Fruit fly (Drosophila melanogaster) whole organism, embryonic: Measurements from ENCODE around the gene Ccp84Ad.
A peak's percentile ranks its signal among the peaks of the same experiment; 100 is the strongest.

ENCODE experiments used
- Atf3 ChIP-seq: fragments of 200-800 bp; sonication (Bioruptor generic); optimal IDR thresholded peaks from 3 replicates; lab custom pipeline; 2016; ENCODE audit warnings: missing biosample characterization, missing genetic modification characterization
- CG10267 ChIP-seq: fragments of 200-800 bp; sonication (Bioruptor generic); optimal IDR thresholded peaks from 2 replicates; lab custom pipeline; 2018; ENCODE audit warnings: missing biosample characterization, mild to moderate bottlenecking, missing genetic modification characterization, moderate library complexity
- CG10979 ChIP-seq: fragments of 200-800 bp; sonication (Bioruptor generic); optimal IDR thresholded peaks from 2 replicates; lab custom pipeline; 2018; ENCODE audit warnings: missing biosample characterization, mild to moderate bottlenecking, missing genetic modification characterization, moderate library complexity
- CG11398 ChIP-seq: fragments of 200-800 bp; sonication (Bioruptor generic); optimal IDR thresholded peaks from 2 replicates; lab custom pipeline; 2016; ENCODE audit warnings: missing biosample characterization, missing genetic modification characterization
- CG11723 ChIP-seq: fragments of 200-800 bp; sonication (Bioruptor generic); optimal IDR thresholded peaks from 2 replicates; lab custom pipeline; 2017; ENCODE audit warnings: missing biosample characterization, mild to moderate bottlenecking, missing genetic modification characterization
- CG12219 ChIP-seq: fragments of 200-800 bp; sonication (Bioruptor generic); optimal IDR thresholded peaks from 3 replicates; lab custom pipeline; 2018; ENCODE audit warnings: missing biosample characterization, mild to moderate bottlenecking, missing genetic modification characterization
- CG12659 ChIP-seq: fragments of 200-800 bp; sonication (Bioruptor generic); optimal IDR thresholded peaks from 3 replicates; lab custom pipeline; 2017; ENCODE audit warnings: mild to moderate bottlenecking, missing biosample characterization, missing genetic modification reagents, missing genetic modification characterization
- CG14441 ChIP-seq: fragments of 200-800 bp; sonication (Bioruptor generic); IDR thresholded peaks from 2 replicates; pipeline ENCODE4 v1.3.6; 2022; ENCODE audit warnings: missing biosample characterization, missing genetic modification characterization
- CG14667 ChIP-seq: fragments of 200-800 bp; sonication (Bioruptor generic); IDR thresholded peaks from 2 replicates; pipeline ENCODE4 v1.3.6; 2022; ENCODE audit warnings: missing biosample characterization, missing genetic modification characterization
- CG15514 ChIP-seq: fragments of 200-800 bp; sonication (Bioruptor generic); optimal IDR thresholded peaks from 3 replicates; lab custom pipeline; 2017; ENCODE audit warnings: missing biosample characterization, missing genetic modification characterization, mild to moderate bottlenecking, moderate library complexity, missing genetic modification reagents
- CG17186 ChIP-seq: fragments of 200-800 bp; sonication (Bioruptor generic); optimal IDR thresholded peaks from 3 replicates; lab custom pipeline; 2017; ENCODE audit warnings: missing biosample characterization, missing genetic modification reagents, missing genetic modification characterization
- CG18011 ChIP-seq: fragments of 200-800 bp; sonication (Bioruptor generic); optimal IDR thresholded peaks from 2 replicates; lab custom pipeline; 2017; ENCODE audit warnings: missing biosample characterization, missing genetic modification characterization, mild to moderate bottlenecking, moderate library complexity, missing genotype
- CG18599 ChIP-seq: fragments of 200-800 bp; sonication (Bioruptor generic); optimal IDR thresholded peaks from 3 replicates; lab custom pipeline; 2017; ENCODE audit warnings: missing biosample characterization, missing genetic modification characterization, mild to moderate bottlenecking, moderate library complexity, missing genetic modification reagents
- CG3281 ChIP-seq: fragments of 200-800 bp; sonication (Bioruptor generic); optimal IDR thresholded peaks from 3 replicates; lab custom pipeline; 2017; ENCODE audit warnings: missing biosample characterization, mild to moderate bottlenecking, missing genetic modification characterization
- CG3847 ChIP-seq: fragments of 200-800 bp; sonication (Bioruptor generic); IDR thresholded peaks from 2 replicates; pipeline ENCODE4 v1.3.6; 2022; ENCODE audit warnings: missing biosample characterization, missing genetic modification characterization
- CG4360 ChIP-seq: fragments of 200-800 bp; sonication (Bioruptor generic); IDR thresholded peaks from 2 replicates; pipeline ENCODE4 v1.3.6; 2022; ENCODE audit warnings: missing biosample characterization, missing genetic modification characterization
- CG4424 ChIP-seq: fragments of 200-800 bp; sonication (Bioruptor generic); optimal IDR thresholded peaks from 3 replicates; lab custom pipeline; 2016; ENCODE audit warnings: missing biosample characterization, missing genetic modification characterization
- CG5180 ChIP-seq: fragments of 200-800 bp; sonication (Bioruptor generic); optimal IDR thresholded peaks from 3 replicates; lab custom pipeline; 2017; ENCODE audit warnings: missing biosample characterization, missing genetic modification characterization, mild to moderate bottlenecking, moderate library complexity, missing genetic modification reagents
- CG5245 ChIP-seq: fragments of 200-800 bp; sonication (Bioruptor generic); optimal IDR thresholded peaks from 3 replicates; lab custom pipeline; 2016; ENCODE audit warnings: missing biosample characterization, missing genetic modification characterization
- CG7271 ChIP-seq: fragments of 200-800 bp; sonication (Bioruptor generic); optimal IDR thresholded peaks from 2 replicates; lab custom pipeline; 2018; ENCODE audit warnings: missing biosample characterization, mild to moderate bottlenecking, missing genetic modification characterization, moderate library complexity
- CG7928 ChIP-seq: fragments of 200-800 bp; sonication (Bioruptor generic); optimal IDR thresholded peaks from 2 replicates; lab custom pipeline; 2017; ENCODE audit warnings: missing biosample characterization, mild to moderate bottlenecking, missing genetic modification characterization
- CG7987 ChIP-seq: fragments of 200-800 bp; sonication (Bioruptor generic); optimal IDR thresholded peaks from 2 replicates; lab custom pipeline; 2018; ENCODE audit warnings: missing biosample characterization, mild to moderate bottlenecking, missing genetic modification characterization, moderate library complexity
- CG8281 ChIP-seq: fragments of 200-800 bp; sonication (Bioruptor generic); optimal IDR thresholded peaks from 2 replicates; lab custom pipeline; 2018; ENCODE audit warnings: missing biosample characterization, mild to moderate bottlenecking, missing genetic modification characterization, moderate library complexity
- CG9215 ChIP-seq: fragments of 200-800 bp; sonication (Bioruptor generic); IDR thresholded peaks from 2 replicates; pipeline ENCODE4 v1.3.6; 2022; ENCODE audit warnings: missing biosample characterization, missing genetic modification characterization
- CG9437 ChIP-seq: fragments of 200-800 bp; sonication (Bioruptor generic); optimal IDR thresholded peaks from 2 replicates; lab custom pipeline; 2018; ENCODE audit warnings: missing biosample characterization, mild to moderate bottlenecking, missing genetic modification characterization
- CG9609 ChIP-seq: fragments of 200-800 bp; sonication (Bioruptor generic); optimal IDR thresholded peaks from 3 replicates; lab custom pipeline; 2016; ENCODE audit warnings: missing biosample characterization, missing genetic modification characterization
- CrebB ChIP-seq: fragments of 200-800 bp; sonication (Bioruptor generic); optimal IDR thresholded peaks from 3 replicates; lab custom pipeline; 2018; ENCODE audit warnings: missing biosample characterization, mild to moderate bottlenecking, missing genetic modification characterization
- Deaf1 ChIP-seq: fragments of 200-800 bp; optimal IDR thresholded peaks from 3 replicates; lab custom pipeline; 2019; ENCODE audit warnings: missing biosample characterization, mild to moderate bottlenecking, missing genetic modification characterization, moderate library complexity
- Dek ChIP-seq: fragments of 200-800 bp; sonication (Bioruptor generic); optimal IDR thresholded peaks from 3 replicates; lab custom pipeline; 2019; ENCODE audit warnings: missing biosample characterization, mild to moderate bottlenecking, missing genetic modification characterization, moderate library complexity
- H15 ChIP-seq: fragments of 200-800 bp; sonication (Bioruptor generic); IDR thresholded peaks from 3 replicates; pipeline ENCODE4 v1.3.6; 2022; ENCODE audit warnings: missing biosample characterization, missing genetic modification characterization
- HLH4C ChIP-seq: fragments of 200-800 bp; sonication (Bioruptor generic); IDR thresholded peaks from 3 replicates; pipeline ENCODE4 v1.3.6; 2022; ENCODE audit warnings: missing biosample characterization, missing genetic modification characterization; ENCODE audit not compliant: partially characterized antibody
- MTF-1 ChIP-seq: fragments of 200-800 bp; sonication (Bioruptor generic); optimal IDR thresholded peaks from 2 replicates; lab custom pipeline; 2018; ENCODE audit warnings: missing biosample characterization, mild to moderate bottlenecking, missing genetic modification characterization, borderline replicate concordance
- Mes4 ChIP-seq: fragments of 200-800 bp; sonication (Bioruptor generic); optimal IDR thresholded peaks from 2 replicates; lab custom pipeline; 2016; ENCODE audit warnings: missing biosample characterization, missing genetic modification characterization
- Neu2 ChIP-seq: fragments of 200-800 bp; sonication (Bioruptor generic); optimal IDR thresholded peaks from 3 replicates; lab custom pipeline; 2016; ENCODE audit warnings: missing biosample characterization, missing genetic modification characterization, borderline replicate concordance
- Pdp1 ChIP-seq, 2 experiments: fragments of 200-800 bp; sonication (Bioruptor generic); optimal IDR thresholded peaks; 3 replicates each; lab custom pipeline; 2016; ENCODE audit warnings: missing biosample characterization in 2 of 2, missing genetic modification characterization in 2 of 2, mild to moderate bottlenecking in 1 of 2, moderate library complexity in 1 of 2
- Taf1 ChIP-seq: fragments of 200-800 bp; sonication (Bioruptor generic); IDR thresholded peaks from 2 replicates; pipeline ENCODE4 v1.3.6; 2022; ENCODE audit warnings: missing biosample characterization, missing genetic modification characterization
- ara ChIP-seq: fragments of 200-800 bp; sonication (Bioruptor generic); IDR thresholded peaks from 2 replicates; pipeline ENCODE4 v1.3.6; 2022; ENCODE audit warnings: missing biosample characterization, missing genetic modification characterization
- ci ChIP-seq: fragments of 200-800 bp; sonication (Bioruptor generic); IDR thresholded peaks from 3 replicates; pipeline ENCODE4 v1.3.6; 2022; ENCODE audit warnings: missing biosample characterization, missing genetic modification characterization
- cwo ChIP-seq: fragments of 200-800 bp; sonication (Bioruptor generic); optimal IDR thresholded peaks from 3 replicates; lab custom pipeline; 2017; ENCODE audit warnings: missing biosample characterization, missing genetic modification characterization, mild to moderate bottlenecking, moderate library complexity, missing genetic modification reagents
- gt ChIP-seq: fragments of 200-800 bp; sonication (Bioruptor generic); IDR thresholded peaks from 2 replicates; pipeline ENCODE4 v1.3.6; 2022; ENCODE audit warnings: missing biosample characterization, missing genetic modification characterization
- luna ChIP-seq: fragments of 200-800 bp; sonication (Bioruptor generic); optimal IDR thresholded peaks from 2 replicates; lab custom pipeline; 2016; ENCODE audit warnings: missing biosample characterization, missing genetic modification characterization
- maf-S ChIP-seq: fragments of 200-800 bp; sonication (Bioruptor generic); optimal IDR thresholded peaks from 2 replicates; lab custom pipeline; 2016; ENCODE audit warnings: missing biosample characterization, missing genetic modification characterization
- mld ChIP-seq: fragments of 200-800 bp; sonication (Bioruptor generic); IDR thresholded peaks from 3 replicates; pipeline ENCODE4 v1.3.6; 2022; ENCODE audit warnings: missing biosample characterization, missing genetic modification characterization; ENCODE audit not compliant: partially characterized antibody
- nom ChIP-seq: fragments of 200-800 bp; sonication (Bioruptor generic); optimal IDR thresholded peaks from 2 replicates; lab custom pipeline; 2017; ENCODE audit warnings: missing biosample characterization, missing genetic modification characterization, mild to moderate bottlenecking, moderate library complexity, missing genetic modification reagents
- oc ChIP-seq: fragments of 200-800 bp; sonication (Bioruptor generic); optimal IDR thresholded peaks from 2 replicates; lab custom pipeline; 2018; ENCODE audit warnings: missing biosample characterization, mild to moderate bottlenecking, missing genetic modification characterization, moderate library complexity
- sens-2 ChIP-seq: fragments of 200-800 bp; sonication (Bioruptor generic); IDR thresholded peaks from 2 replicates; pipeline ENCODE4 v1.3.6; 2022; ENCODE audit warnings: missing biosample characterization, missing genetic modification characterization
- sna ChIP-seq: fragments of 200-800 bp; sonication (Bioruptor generic); IDR thresholded peaks from 2 replicates; pipeline ENCODE4 v1.3.6; 2022; ENCODE audit warnings: missing biosample characterization, missing genetic modification characterization; ENCODE audit not compliant: partially characterized antibody
- stwl ChIP-seq: fragments of 200-800 bp; sonication (Bioruptor generic); optimal IDR thresholded peaks from 3 replicates; lab custom pipeline; 2018; ENCODE audit warnings: missing biosample characterization, mild to moderate bottlenecking, missing genetic modification characterization, moderate library complexity
- tio ChIP-seq: fragments of 200-800 bp; sonication (Bioruptor generic); optimal IDR thresholded peaks from 2 replicates; lab custom pipeline; 2017; ENCODE audit warnings: missing biosample characterization, missing genetic modification characterization, inconsistent platforms
- wor ChIP-seq: fragments of 200-800 bp; sonication (Bioruptor generic); IDR thresholded peaks from 2 replicates; pipeline ENCODE4 v1.3.6; 2022; ENCODE audit warnings: missing biosample characterization, missing genetic modification characterization

Ccp84Ad gene

DNA sequence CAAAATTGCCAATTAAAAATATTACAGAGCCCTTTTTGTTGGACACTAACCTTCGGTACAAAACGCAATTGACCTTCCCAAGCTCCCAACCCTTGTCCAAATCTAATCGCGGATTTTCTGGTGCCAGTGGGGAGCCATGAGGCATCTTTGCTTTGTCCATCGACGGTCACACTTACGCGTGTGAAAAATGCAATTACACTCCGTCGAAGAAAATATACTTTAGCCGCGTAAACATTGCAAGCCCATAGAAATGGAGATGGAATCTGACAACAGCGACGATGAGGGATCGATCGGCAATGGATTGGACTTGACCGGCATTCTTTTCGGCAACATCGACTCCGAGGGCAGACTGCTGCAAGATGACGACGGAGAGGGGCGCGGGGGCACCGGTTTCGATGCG, 45.8 kb upstream of the Ccp84Ad start, which contains the start of gene Taf1 (continued):
- TF ChIP-seq ci (0 out of 3 replicates have a peak, but pooled peaks have one; percentile 38), cwo (GFP tag; lab: Kevin White, UChicago) (no peak), CG9609 (no peak), Neu2 (GFP tag; lab: Kevin White, UChicago) (no peak), CG11723 (no peak), CG4360 (GFP tag; lab: Robert Waterston, UW) (no peak), maf-S (peak; percentile 8), CG14667 (no peak), HLH4C (GFP tag; lab: Robert Waterston, UW) (0 out of 3 replicates have a peak, but pooled peaks have one; percentile 37), luna (no peak), CG17186 (GFP tag; lab: Kevin White, UChicago) (peak; percentile 82), CG5180 (GFP tag; lab: Kevin White, UChicago) (no peak), CG3281 (GFP tag; lab: Kevin White, UChicago) (no peak), Pdp1 (GFP tag; optimal IDR thresholded peaks at IDR 0.05; lab: Kevin White, UChicago) (no peak), oc (tag; lab: Kevin White, UChicago) (no peak), CG9437 (GFP tag; lab: Kevin White, UChicago) (no peak), ara (no peak), CG7928 (GFP tag; lab: Kevin White, UChicago) (peak; percentile 26), CG18011 (GFP tag; lab: Kevin White, UChicago) (no peak), CG18599 (no peak), tio (GFP tag; lab: Kevin White, UChicago) (no peak), CG10979 (tag; lab: Kevin White, UChicago) (no peak), CrebB (tag; lab: Kevin White, UChicago) (no peak), Dek (peak; percentile 24), sens-2 (GFP tag; lab: Robert Waterston, UW) (no peak), Deaf1 (tag; lab: Kevin White, UChicago) (no peak), CG9215 (no peak), CG3847 (GFP tag; lab: Robert Waterston, UW) (peak; percentile 56), CG5245 (GFP tag; lab: Kevin White, UChicago) (no peak), CG12219 (GFP tag; lab: Kevin White, UChicago) (no peak), Taf1 (GFP tag; lab: Robert Waterston, UW) (no peak), CG4424 (GFP tag; lab: Kevin White, UChicago) (no peak), H15 (GFP tag; lab: Robert Waterston, UW) (no peak), MTF-1 (GFP tag; lab: Kevin White, UChicago) (no peak), nom (GFP tag; lab: Kevin White, UChicago) (no peak), CG7987 (GFP tag; lab: Kevin White, UChicago) (no peak), sna (GFP tag; lab: Robert Waterston, UW) (peak; percentile 41; the same call in 1 of the 2 replicates), CG15514 (GFP tag; lab: Kevin White, UChicago) (peak; percentile 83), Mes4 (GFP tag; lab: Kevin White, UChicago) (peak; percentile 15), CG10267 (tag; lab: Kevin White, UChicago) (no peak), CG11398 (GFP tag; lab: Kevin White, UChicago) (no peak), CG14441 (GFP tag; lab: Robert Waterston, UW) (no peak), Atf3 (GFP tag; lab: Kevin White, UChicago) (no peak), CG12659 (GFP tag; lab: Kevin White, UChicago) (peak; percentile 73), stwl (tag; lab: Kevin White, UChicago) (peak; percentile 67), wor (GFP tag; lab: Robert Waterston, UW) (no peak), CG7271 (no peak), CG8281 (tag; lab: Kevin White, UChicago) (no peak), mld (GFP tag; lab: Robert Waterston, UW) (0 out of 3 replicates have a peak, but pooled peaks have one; percentile 13), gt (GFP tag; lab: Robert Waterston, UW) (no peak)
